Worm (Caenorhabditis elegans) whole organism, L2 larva: ENCODE measurements around the gene affl-1.

Source experiments
- ZK546.5 ChIP-seq: sonication (generic microtip); optimal IDR thresholded peaks from 2 replicates; lab custom pipeline; 2017; ENCODE audit warnings: missing biosample characterization, missing genetic modification characterization
- aly-2 ChIP-seq: fragments of 150-350 bp; optimal IDR thresholded peaks from 2 replicates; lab custom pipeline; 2014; ENCODE audit warnings: missing biosample characterization, missing genetic modification characterization
- ama-1 ChIP-seq: fragments of 150-350 bp; optimal IDR thresholded peaks from 2 replicates; lab custom pipeline; 2018; ENCODE audit warnings: inconsistent platforms
- ceh-82 ChIP-seq: fragments of 150-350 bp; optimal IDR thresholded peaks from 2 replicates; lab custom pipeline; 2014; ENCODE audit warnings: missing biosample characterization, missing genetic modification characterization
- elt-3 ChIP-seq: sonication (generic microtip); optimal IDR thresholded peaks from 2 replicates; lab custom pipeline; 2017; ENCODE audit warnings: missing biosample characterization, missing genetic modification characterization
- gmeb-1 ChIP-seq: fragments of 150-350 bp; optimal IDR thresholded peaks from 2 replicates; lab custom pipeline; 2014; ENCODE audit warnings: missing biosample characterization, missing genetic modification characterization
- nhr-10 ChIP-seq: sonication (generic microtip); optimal IDR thresholded peaks from 2 replicates; lab custom pipeline; 2017; ENCODE audit warnings: missing biosample characterization, missing genetic modification characterization
- peb-1 ChIP-seq: fragments of 150-350 bp; optimal IDR thresholded peaks from 2 replicates; lab custom pipeline; 2014; ENCODE audit warnings: missing biosample characterization, missing genetic modification characterization
- snpc-4 ChIP-seq: fragments of 150-350 bp; optimal IDR thresholded peaks from 2 replicates; lab custom pipeline; 2014; ENCODE audit warnings: missing biosample characterization, missing genetic modification characterization
- unc-55 ChIP-seq: fragments of 150-350 bp; sonication (generic microtip); optimal IDR thresholded peaks from 3 replicates; lab custom pipeline; 2014; ENCODE audit warnings: missing biosample characterization, missing genetic modification reagents, missing genetic modification characterization

DNA sequence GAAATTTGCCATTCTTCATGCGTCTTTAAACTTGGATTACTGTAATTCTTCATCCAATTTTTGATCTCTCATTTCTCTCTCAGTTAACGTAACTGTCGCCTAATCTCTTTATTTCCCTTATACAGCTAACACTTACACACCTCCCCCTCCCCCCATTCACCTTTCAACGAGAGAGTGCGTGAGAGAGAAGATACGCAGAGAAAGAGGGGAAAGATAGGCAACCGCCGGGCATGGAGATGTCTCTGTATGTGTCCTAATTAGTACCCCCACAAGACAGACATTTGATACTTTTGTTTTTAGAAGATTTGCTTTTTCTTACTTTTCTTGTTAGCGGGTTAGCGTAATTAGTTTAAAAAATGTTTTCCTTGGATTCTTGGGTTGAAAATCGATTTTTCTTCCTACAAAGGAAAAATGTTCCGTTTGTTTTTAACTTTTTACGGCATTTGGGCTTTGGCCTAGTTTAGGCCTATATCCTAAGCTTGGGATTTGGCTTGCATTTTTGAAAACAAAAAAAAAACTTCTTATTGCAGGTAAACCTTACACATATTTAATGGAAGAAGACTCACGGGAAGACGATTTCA lies 5.6 kb upstream of the affl-1 start, which contains the start of gene affl-2:
- no peak for TF ChIP-seq snpc-4 (tag; lab: Kevin White, UChicago)
- TF ChIP-seq aly-2 (tag; lab: Kevin White, UChicago) = no peak
- TF ChIP-seq ceh-82 (tag; lab: Kevin White, UChicago) = no peak
- TF ChIP-seq nhr-10 (tag; lab: Kevin White, UChicago) = no peak
- no peak for TF ChIP-seq ama-1 (lab: Kevin White, UChicago)
- no peak for TF ChIP-seq peb-1 (tag; lab: Kevin White, UChicago)
- TF ChIP-seq gmeb-1 (tag; lab: Kevin White, UChicago) = no peak
- TF ChIP-seq ZK546.5 (tag; lab: Kevin White, UChicago) = no peak
- TF ChIP-seq unc-55 (GFP tag; lab: Kevin White, UChicago) = no peak
- TF ChIP-seq elt-3 (tag; lab: Kevin White, UChicago) = no peak
